Worm (Caenorhabditis elegans) whole organism, late embryonic: Measurements from ENCODE around the gene ugt-42.

Experiments
- ama-1 ChIP-seq: fragments of 150-350 bp; optimal IDR thresholded peaks from 2 replicates; lab custom pipeline; 2014
- fkh-10 ChIP-seq: fragments of 150-350 bp; optimal IDR thresholded peaks from 2 replicates; lab custom pipeline; 2014; ENCODE audit warnings: missing biosample characterization, missing genetic modification reagents, missing genetic modification characterization
- hlh-30 ChIP-seq: sonication (generic microtip); optimal IDR thresholded peaks from 2 replicates; lab custom pipeline; 2017; ENCODE audit warnings: antibody characterized with exemption, missing genetic modification characterization, missing compliant biosample characterization; ENCODE audit not compliant: insufficient read depth
- nhr-11 ChIP-seq: fragments of 150-350 bp; optimal IDR thresholded peaks from 2 replicates; lab custom pipeline; 2014; ENCODE audit warnings: missing biosample characterization, missing genetic modification characterization
- pqm-1 ChIP-seq: sonication (generic microtip); optimal IDR thresholded peaks from 2 replicates; lab custom pipeline; 2016; ENCODE audit warnings: missing genetic modification characterization, missing compliant biosample characterization
- ref-2 ChIP-seq: sonication (generic microtip); optimal IDR thresholded peaks from 2 replicates; lab custom pipeline; 2016; ENCODE audit warnings: missing genetic modification characterization, missing compliant biosample characterization
- tbx-2 ChIP-seq: sonication (generic microtip); optimal IDR thresholded peaks from 2 replicates; lab custom pipeline; 2016; ENCODE audit warnings: missing genetic modification characterization, missing compliant biosample characterization
- tbx-7 ChIP-seq: sonication (generic microtip); optimal IDR thresholded peaks from 2 replicates; lab custom pipeline; 2016; ENCODE audit warnings: missing genotype, missing genetic modification characterization, missing compliant biosample characterization

ce11 chrV:638328-638727, 8.7 kb upstream of the ugt-42 start, which contains the start of gene srj-37:
- TF ChIP-seq fkh-10 (GFP tag; lab: Kevin White, UChicago) (no peak), pqm-1 (tag; lab: Kevin White, UChicago) (no peak), tbx-7 (tag; lab: Kevin White, UChicago) (no peak), hlh-30 (tag; lab: Kevin White, UChicago) (no peak), ama-1 (lab: Kevin White, UChicago) (no peak), tbx-2 (no peak), nhr-11 (tag; lab: Kevin White, UChicago) (no peak), ref-2 (tag; lab: Kevin White, UChicago) (no peak)
